Fruit fly (Drosophila melanogaster) whole organism, prepupa: ENCODE results near the gene CG13884.

Source experiments
- Blimp-1 ChIP-seq: fragments of 200-800 bp; sonication (Bioruptor generic); optimal IDR thresholded peaks from 3 replicates; lab custom pipeline; 2017; ENCODE audit warnings: missing biosample characterization, missing genetic modification characterization, mild to moderate bottlenecking, moderate library complexity, missing genetic modification reagents
- CG4318 ChIP-seq: fragments of 200-800 bp; sonication (Bioruptor generic); optimal IDR thresholded peaks from 3 replicates; lab custom pipeline; 2017; ENCODE audit warnings: missing biosample characterization, mild to moderate bottlenecking, missing genetic modification characterization
- CG6276 ChIP-seq: fragments of 200-800 bp; sonication (Bioruptor generic); optimal IDR thresholded peaks from 2 replicates; lab custom pipeline; 2017; ENCODE audit warnings: missing biosample characterization, mild to moderate bottlenecking, missing genetic modification characterization
- CG6792 ChIP-seq: fragments of 200-800 bp; sonication (Bioruptor generic); optimal IDR thresholded peaks from 3 replicates; lab custom pipeline; 2016; ENCODE audit warnings: missing biosample characterization, missing genetic modification characterization
- CG6854 ChIP-seq: fragments of 200-800 bp; sonication (Bioruptor generic); optimal IDR thresholded peaks from 2 replicates; lab custom pipeline; 2017; ENCODE audit warnings: missing biosample characterization, mild to moderate bottlenecking, missing genetic modification characterization
- CG7368 ChIP-seq: fragments of 200-800 bp; sonication (Bioruptor generic); optimal IDR thresholded peaks from 3 replicates; lab custom pipeline; 2016; ENCODE audit warnings: missing biosample characterization, missing genetic modification characterization
- Hr4 ChIP-seq: fragments of 200-800 bp; sonication (Bioruptor generic); optimal IDR thresholded peaks from 3 replicates; lab custom pipeline; 2016; ENCODE audit warnings: missing biosample characterization, missing genetic modification characterization
- Lpt ChIP-seq: fragments of 200-800 bp; sonication (Bioruptor generic); optimal IDR thresholded peaks from 3 replicates; lab custom pipeline; 2016; ENCODE audit warnings: missing biosample characterization, missing genetic modification characterization
- OdsH ChIP-seq: fragments of 200-800 bp; sonication (Bioruptor generic); optimal IDR thresholded peaks from 3 replicates; lab custom pipeline; 2016; ENCODE audit warnings: missing biosample characterization, missing genetic modification characterization
- Smox ChIP-seq: fragments of 200-800 bp; sonication (Bioruptor generic); optimal IDR thresholded peaks from 3 replicates; lab custom pipeline; 2016; ENCODE audit warnings: missing biosample characterization, missing genetic modification characterization
- acj6 ChIP-seq: fragments of 200-800 bp; sonication (Bioruptor generic); optimal IDR thresholded peaks from 3 replicates; lab custom pipeline; 2016; ENCODE audit warnings: missing biosample characterization, missing genetic modification characterization
- svp ChIP-seq: fragments of 200-800 bp; sonication (Bioruptor generic); peaks from one replicate; lab custom pipeline; 2016; ENCODE audit warnings: missing biosample characterization, missing genetic modification characterization

- TF ChIP-seq CG7368 (GFP tag; lab: Kevin White, UChicago) (no peak), CG4318 (no peak), Blimp-1 (GFP tag; lab: Kevin White, UChicago) (no peak), Smox (GFP tag; lab: Kevin White, UChicago) (no peak), CG6792 (GFP tag; lab: Kevin White, UChicago) (no peak), Lpt (GFP tag; lab: Kevin White, UChicago) (no peak), svp (GFP tag; lab: Kevin White, UChicago) (no peak), CG6854 (GFP tag; lab: Kevin White, UChicago) (no peak), OdsH (no peak), Hr4 (no peak), CG6276 (GFP tag; lab: Kevin White, UChicago) (no peak), acj6 (GFP tag; lab: Kevin White, UChicago) (no peak)
These were observed 45.4 kb downstream of the CG13884 start for dm6 chr3L:320798-321197.
